Fruit fly (Drosophila melanogaster): ENCODE measurements around the gene CG14506.
A peak's percentile ranks its signal among the peaks of the same experiment; 100 is the strongest.

Gene CG14506

dm6 chr3R:29265075-29265474 is 31.9 kb downstream of the CG14506 start (continued):
- TF ChIP-seq CG17328 (GFP tag; IDR thresholded peaks at IDR 0.05) = peak; percentile 43; the same call in 1 of the 2 replicates
- TF ChIP-seq sens (GFP tag) = peak; percentile 91
- TF ChIP-seq zfh1 (GFP tag; IDR thresholded peaks at IDR 0.05) = peak; percentile 48; the same call in 1 of the 3 replicates
- no peak for TF ChIP-seq Oaz (GFP tag; IDR thresholded peaks at IDR 0.05)
- TF ChIP-seq CG11504 (tag; optimal IDR thresholded peaks at IDR 0.05) = peak; percentile 44
- TF ChIP-seq CG3995 (GFP tag; optimal IDR thresholded peaks at IDR 0.05) = no peak
- TF ChIP-seq Taf1 (GFP tag; IDR thresholded peaks at IDR 0.05) = no peak
- peak; percentile 53 for TF ChIP-seq Ssrp (tag; optimal IDR thresholded peaks at IDR 0.05)
- TF ChIP-seq CG14050 (GFP tag; IDR thresholded peaks at IDR 0.05) = no peak
- TF ChIP-seq Hand (GFP tag; optimal IDR thresholded peaks at IDR 0.05) = no peak
- peak; percentile 10 for TF ChIP-seq jumu (GFP tag; optimal IDR thresholded peaks at IDR 0.05)
- peak; percentile 52 for TF ChIP-seq D19A (tag; optimal IDR thresholded peaks at IDR 0.05)
- TF ChIP-seq CoRest (tag; optimal IDR thresholded peaks at IDR 0.05) = peak; percentile 56
- TF ChIP-seq Pdp1 (GFP tag; optimal IDR thresholded peaks at IDR 0.05) = no peak
- TF ChIP-seq Dip2 (GFP tag; IDR thresholded peaks at IDR 0.05) = no peak
- TF ChIP-seq jing (GFP tag; optimal IDR thresholded peaks at IDR 0.05) = no peak
- no peak for TF ChIP-seq luna (GFP tag; optimal IDR thresholded peaks at IDR 0.05)
- TF ChIP-seq mld (GFP tag; IDR thresholded peaks at IDR 0.05; ENCODE audit: partially characterized antibody) = no peak
- peak; percentile 53 for TF ChIP-seq CG10959 (GFP tag; IDR thresholded peaks at IDR 0.05)
- no peak for TF ChIP-seq crc (GFP tag; optimal IDR thresholded peaks at IDR 0.05)
- no peak for TF ChIP-seq HmgD (GFP tag; optimal IDR thresholded peaks at IDR 0.05)
- no peak for TF ChIP-seq CG33213 (GFP tag; optimal IDR thresholded peaks at IDR 0.05)
- no peak for TF ChIP-seq CG10543 (GFP tag; optimal IDR thresholded peaks at IDR 0.05)
- peak; percentile 20 for TF ChIP-seq pum (GFP tag; optimal IDR thresholded peaks at IDR 0.05)
- TF ChIP-seq da (GFP tag; optimal IDR thresholded peaks at IDR 0.05) = no peak
- no peak for TF ChIP-seq CG11696 (GFP tag; IDR thresholded peaks at IDR 0.05)
- no peak for TF ChIP-seq schlank (tag; optimal IDR thresholded peaks at IDR 0.05)
- TF ChIP-seq Neu2 (GFP tag; optimal IDR thresholded peaks at IDR 0.05; ENCODE audit: borderline replicate concordance) = no peak
- peak; percentile 60 for TF ChIP-seq CG8388 (GFP tag; optimal IDR thresholded peaks at IDR 0.05)
- TF ChIP-seq wdn (GFP tag; IDR thresholded peaks at IDR 0.05) = no peak
- no peak for TF ChIP-seq Dfd (GFP tag; optimal IDR thresholded peaks at IDR 0.05)
- TF ChIP-seq Eip74EF (GFP tag; optimal IDR thresholded peaks at IDR 0.05) = no peak
- peak; percentile 47 for TF ChIP-seq CG10267 (tag; optimal IDR thresholded peaks at IDR 0.05)
- no peak for TF ChIP-seq trh (GFP tag; optimal IDR thresholded peaks at IDR 0.05)
- TF ChIP-seq bsh (GFP tag; optimal IDR thresholded peaks at IDR 0.05) = peak in 1 of 2 experiments; percentile 78
- TF ChIP-seq CG31441 (GFP tag; IDR thresholded peaks at IDR 0.05) = peak; percentile 63
- no peak for TF ChIP-seq Gug (GFP tag; IDR thresholded peaks at IDR 0.05)
- no peak for TF ChIP-seq Hr39 (optimal IDR thresholded peaks at IDR 0.05)
- TF ChIP-seq CG17186 (GFP tag; optimal IDR thresholded peaks at IDR 0.05) = no peak
- TF ChIP-seq CG2199 (GFP tag; IDR thresholded peaks at IDR 0.05) = no peak
- no peak for TF ChIP-seq gsb-n (tag; optimal IDR thresholded peaks at IDR 0.05)
- TF ChIP-seq YL-1 (GFP tag; optimal IDR thresholded peaks at IDR 0.05) = no peak
- TF ChIP-seq hth (optimal IDR thresholded peaks at IDR 0.05) = no peak
- TF ChIP-seq Sin3A (optimal IDR thresholded peaks at IDR 0.05) = no peak
- TF ChIP-seq dan (GFP tag; IDR thresholded peaks at IDR 0.05) = 0 out of 2 replicates have a peak, but pooled peaks have one; percentile 33
- TF ChIP-seq CG11085 (GFP tag; IDR thresholded peaks at IDR 0.05) = no peak
- no peak for TF ChIP-seq lab (GFP tag; optimal IDR thresholded peaks at IDR 0.05)
- TF ChIP-seq CG34376 (GFP tag; optimal IDR thresholded peaks at IDR 0.05) = no peak
- no peak for TF ChIP-seq vfl (GFP tag; optimal IDR thresholded peaks at IDR 0.05)
- no peak for TF ChIP-seq grn (GFP tag; optimal IDR thresholded peaks at IDR 0.05)
- TF ChIP-seq Sox100B (GFP tag; optimal IDR thresholded peaks at IDR 0.05) = no peak
- TF ChIP-seq CG5180 (GFP tag; optimal IDR thresholded peaks at IDR 0.05) = no peak

Measured in whole organism, embryonic.